Worm (Caenorhabditis elegans): Measurements from ENCODE around the gene mth-1.

mth-1 gene

ce11 chrII:4222469-4222868 lies 18.9 kb upstream of the mth-1 start (continued):
- no peak for TF ChIP-seq madf-3 (GFP tag; IDR thresholded peaks at IDR 0.05)
- no peak for TF ChIP-seq tlf-1 (GFP tag; optimal IDR thresholded peaks at IDR 0.05)
- no peak for TF ChIP-seq pbrm-1 (GFP tag; IDR thresholded peaks at IDR 0.05)
- no peak for TF ChIP-seq C06A6.2 (GFP tag; conservative IDR thresholded peaks at IDR 0.05)
- no peak for TF ChIP-seq nfyb-1 (GFP tag; IDR thresholded peaks at IDR 0.05)
- no peak for TF ChIP-seq F10E7.11 (tag; optimal IDR thresholded peaks at IDR 0.05)
- peak; percentile 92 for TF ChIP-seq madf-8 (GFP tag; conservative IDR thresholded peaks at IDR 0.05)
- peak; percentile 25 for TF ChIP-seq F49E8.2 (tag; optimal IDR thresholded peaks at IDR 0.05; ENCODE audit: insufficient read depth)
- TF ChIP-seq D2030.7 (GFP tag; IDR thresholded peaks at IDR 0.05) = peak; percentile 65; the same call in 1 of the 2 replicates
- no peak for TF ChIP-seq let-607 (tag; optimal IDR thresholded peaks at IDR 0.05)
- TF ChIP-seq tbp1 (GFP tag; optimal IDR thresholded peaks at IDR 0.05) = no peak
- no peak for TF ChIP-seq Y67H2A.10 (GFP tag; conservative IDR thresholded peaks at IDR 0.05)
- TF ChIP-seq lsl-1 (GFP tag; optimal IDR thresholded peaks at IDR 0.05) = peak; percentile 95
- TF ChIP-seq lin-35 (GFP tag; optimal IDR thresholded peaks at IDR 0.05) = no peak
- TF ChIP-seq mel-28 (tag; optimal IDR thresholded peaks at IDR 0.05; ENCODE audit: borderline replicate concordance) = no peak
- TF ChIP-seq lin-26 (GFP tag; IDR thresholded peaks at IDR 0.05) = no peak
- TF ChIP-seq madf-6 (GFP tag; IDR thresholded peaks at IDR 0.05) = peak; percentile 96
- TF ChIP-seq xnd-1 (tag; optimal IDR thresholded peaks at IDR 0.05) = peak; percentile 96
- TF ChIP-seq die-1 (tag; optimal IDR thresholded peaks at IDR 0.05) = no peak
- no peak for TF ChIP-seq repo-1 (tag; optimal IDR thresholded peaks at IDR 0.05)
- TF ChIP-seq F57C9.4 (tag; optimal IDR thresholded peaks at IDR 0.05) = no peak
- TF ChIP-seq hsf-1 (GFP tag; IDR thresholded peaks at IDR 0.05) = no peak

- TF ChIP-seq somi-1 (GFP tag; optimal IDR thresholded peaks at IDR 0.05) = no peak
- TF ChIP-seq die-1 (tag; optimal IDR thresholded peaks at IDR 0.05) = no peak
- TF ChIP-seq let-607 (tag; optimal IDR thresholded peaks at IDR 0.05) = no peak
- TF ChIP-seq lsy-27 (tag; optimal IDR thresholded peaks at IDR 0.05; ENCODE audit: borderline replicate concordance, insufficient read depth) = no peak
- TF ChIP-seq lir-1 (GFP tag; conservative IDR thresholded peaks at IDR 0.05) = no peak
- TF ChIP-seq hmg-1.2 (GFP tag; IDR thresholded peaks at IDR 0.05) = no peak
- no peak for TF ChIP-seq tlf-1 (GFP tag; optimal IDR thresholded peaks at IDR 0.05)
- TF ChIP-seq ztf-18 (tag; optimal IDR thresholded peaks at IDR 0.05) = no peak
- no peak for TF ChIP-seq nhr-90 (tag; optimal IDR thresholded peaks at IDR 0.05)
- TF ChIP-seq C17E4.6 (GFP tag; IDR thresholded peaks at IDR 0.05) = no peak
- TF ChIP-seq dox-1 (GFP tag; IDR thresholded peaks at IDR 0.05) = no peak
- TF ChIP-seq tbx-9 (tag; optimal IDR thresholded peaks at IDR 0.05; ENCODE audit: borderline replicate concordance) = no peak
- no peak for TF ChIP-seq egl-44 (GFP tag; IDR thresholded peaks at IDR 0.05)
- TF ChIP-seq gei-17 (GFP tag; optimal IDR thresholded peaks at IDR 0.05) = no peak
- no peak for TF ChIP-seq egrh-3 (GFP tag; IDR thresholded peaks at IDR 0.05)
These were observed 15.5 kb upstream of the mth-1 start, which contains the start of gene F31D5.1 for ce11 chrII:4219062-4219461. TSS of gene F31D5.1 (plus strand) at chrII:4219362.

- TF ChIP-seq rec-8 (tag; optimal IDR thresholded peaks at IDR 0.05) = no peak
- TF ChIP-seq aptf-3 (GFP tag; IDR thresholded peaks at IDR 0.05) = no peak
- no peak for TF ChIP-seq ceh-79 (tag; optimal IDR thresholded peaks at IDR 0.05)
- TF ChIP-seq repo-1 (tag; optimal IDR thresholded peaks at IDR 0.05) = no peak
- TF ChIP-seq F39B2.1 (GFP tag; IDR thresholded peaks at IDR 0.05) = no peak
- no peak for TF ChIP-seq nfya-1 (tag; optimal IDR thresholded peaks at IDR 0.05; ENCODE audit: borderline replicate concordance, insufficient read depth)
- TF ChIP-seq tbp1 (GFP tag; optimal IDR thresholded peaks at IDR 0.05) = no peak
- no peak for TF ChIP-seq lsl-1 (GFP tag; optimal IDR thresholded peaks at IDR 0.05)
- no peak for TF ChIP-seq rpc-1 (optimal IDR thresholded peaks at IDR 0.05)
- TF ChIP-seq rpc-1 (tag; optimal IDR thresholded peaks at IDR 0.05) = no peak
These were observed 11.7 kb upstream of the mth-1 start, which contains the start of gene F31D5.2 for ce11 chrII:4215318-4215717. TSS of gene F31D5.2 (plus strand) at chrII:4215618.
